Worm (Caenorhabditis elegans) whole organism, L2 larva: ENCODE data around the gene C48B4.12.

Experiments
- crh-2 ChIP-seq: sonication (generic microtip); optimal IDR thresholded peaks from 2 replicates; lab custom pipeline; 2017; ENCODE audit warnings: missing biosample characterization, missing genetic modification characterization
- mdl-1 ChIP-seq, 2 experiments: fragments of 150-350 bp in 1 of 2; sonication (generic microtip) in 1 of 2; optimal IDR thresholded peaks; 2 replicates each; lab custom pipeline; 2017; ENCODE audit warnings: missing biosample characterization in 2 of 2, missing genetic modification characterization in 2 of 2
- nhr-12 ChIP-seq: fragments of 150-350 bp; optimal IDR thresholded peaks from 2 replicates; lab custom pipeline; 2014; ENCODE audit warnings: missing biosample characterization, missing genetic modification characterization
- nhr-23 ChIP-seq: fragments of 150-350 bp; optimal IDR thresholded peaks from 2 replicates; lab custom pipeline; 2014; ENCODE audit warnings: missing biosample characterization, missing genetic modification reagents, missing genetic modification characterization
- nhr-6 ChIP-seq: fragments of 150-350 bp; optimal IDR thresholded peaks from 2 replicates; lab custom pipeline; 2014; ENCODE audit warnings: missing biosample characterization, missing genetic modification characterization
- skn-1 ChIP-seq: sonication (generic microtip); optimal IDR thresholded peaks from 2 replicates; lab custom pipeline; 2017; ENCODE audit warnings: missing biosample characterization, missing genetic modification characterization
- unc-39 ChIP-seq: fragments of 150-350 bp; optimal IDR thresholded peaks from 2 replicates; lab custom pipeline; 2014; ENCODE audit warnings: missing biosample characterization, missing genetic modification characterization

- TF ChIP-seq unc-39 (tag; lab: Kevin White, UChicago), result no peak
- no peak for TF ChIP-seq nhr-12 (tag; lab: Kevin White, UChicago)
- TF ChIP-seq mdl-1 (tag; optimal IDR thresholded peaks at IDR 0.05; lab: Kevin White, UChicago), result no peak
- TF ChIP-seq nhr-23, result no peak
- no peak for TF ChIP-seq nhr-6 (tag; lab: Kevin White, UChicago)
- no peak for TF ChIP-seq skn-1 (tag; lab: Kevin White, UChicago)
- TF ChIP-seq crh-2 (tag; lab: Kevin White, UChicago), result no peak
These were observed 1.0 kb downstream of the C48B4.12 start, which contains the start of gene F58A4.1 for ce11 chrIII:9598168-9598567.
